Worm (Caenorhabditis elegans) whole organism, L4 larva: ENCODE measurements around the gene K08D8.7.
A peak's percentile ranks its signal among the peaks of the same experiment; 100 is the strongest.

ENCODE experiments used
- R02D3.7 ChIP-seq: fragments of 150-350 bp; sonication (generic microtip); optimal IDR thresholded peaks from 3 replicates; lab custom pipeline; 2014; ENCODE audit warnings: missing biosample characterization, missing genetic modification characterization
- ceh-28 ChIP-seq: fragments of 150-350 bp; optimal IDR thresholded peaks from 2 replicates; lab custom pipeline; 2014; ENCODE audit warnings: missing biosample characterization, missing genetic modification reagents, missing genetic modification characterization
- ceh-32 ChIP-seq: sonication (generic microtip); optimal IDR thresholded peaks from 2 replicates; lab custom pipeline; 2016; ENCODE audit warnings: mild to moderate bottlenecking, missing genetic modification characterization, missing compliant biosample characterization; ENCODE audit not compliant: poor library complexity
- cey-2 ChIP-seq: sonication (generic microtip); optimal IDR thresholded peaks from 3 replicates; lab custom pipeline; 2017; ENCODE audit warnings: missing genetic modification characterization, mild to moderate bottlenecking, missing compliant biosample characterization, antibody characterized with exemption, borderline replicate concordance; ENCODE audit not compliant: insufficient read depth
- daf-16 ChIP-seq, 3 experiments: sonication (generic microtip); optimal IDR thresholded peaks; 2 replicates each; lab custom pipeline; 2016 to 2017; ENCODE audit warnings: missing genetic modification characterization in 3 of 3, missing genetic modification reagents in 3 of 3, mild to moderate bottlenecking in 2 of 3, missing compliant biosample characterization in 2 of 3, missing biosample characterization in 1 of 3, moderate library complexity in 1 of 3
- dmd-6 ChIP-seq: fragments of 200-800 bp; sonication (Bioruptor generic); IDR thresholded peaks from 2 replicates; pipeline ENCODE4 v1.3.6; 2022; ENCODE audit warnings: missing genetic modification reagents, missing genetic modification characterization, missing compliant biosample characterization
- dmd-9 ChIP-seq: fragments of 200-800 bp; sonication (Bioruptor generic); IDR thresholded peaks from 2 replicates; pipeline ENCODE4 v1.3.6; 2022; ENCODE audit warnings: missing genetic modification reagents, missing genetic modification characterization, missing compliant biosample characterization
- dve-1 ChIP-seq: sonication (generic microtip); optimal IDR thresholded peaks from 2 replicates; lab custom pipeline; 2017; ENCODE audit warnings: antibody characterized with exemption, mild to moderate bottlenecking, missing genetic modification characterization, missing compliant biosample characterization; ENCODE audit not compliant: insufficient read depth
- fkh-10 ChIP-seq: fragments of 150-350 bp; optimal IDR thresholded peaks from 2 replicates; lab custom pipeline; 2014; ENCODE audit warnings: missing biosample characterization, missing genetic modification reagents, missing genetic modification characterization
- gei-8 ChIP-seq: fragments of 200-800 bp; sonication (Bioruptor generic); optimal IDR thresholded peaks from 2 replicates; lab custom pipeline; 2018; ENCODE audit warnings: mild to moderate bottlenecking, missing genetic modification characterization, missing compliant biosample characterization
- hlh-11 ChIP-seq: fragments of 200-800 bp; sonication (Bioruptor generic); optimal IDR thresholded peaks from 2 replicates; lab custom pipeline; 2018; ENCODE audit warnings: mild to moderate bottlenecking, missing genetic modification characterization, missing compliant biosample characterization
- hlh-30 ChIP-seq: sonication (generic microtip); optimal IDR thresholded peaks from 2 replicates; lab custom pipeline; 2017; ENCODE audit warnings: antibody characterized with exemption, mild to moderate bottlenecking, missing genetic modification characterization, missing compliant biosample characterization; ENCODE audit not compliant: insufficient read depth
- lin-1 ChIP-seq: fragments of 200-800 bp; sonication (Bioruptor generic); IDR thresholded peaks from 2 replicates; pipeline ENCODE4 v1.3.6; 2022; ENCODE audit warnings: missing genetic modification reagents, missing genetic modification characterization, missing compliant biosample characterization
- lin-39 ChIP-seq: fragments of 150-350 bp; optimal IDR thresholded peaks from 2 replicates; lab custom pipeline; 2014; ENCODE audit warnings: missing biosample characterization, missing genetic modification reagents, missing genetic modification characterization
- mep-1 ChIP-seq: fragments of 150-350 bp; sonication (generic microtip); optimal IDR thresholded peaks from 3 replicates; lab custom pipeline; 2014; ENCODE audit warnings: missing biosample characterization, missing genetic modification characterization
- mes-2 ChIP-seq: sonication (generic microtip); optimal IDR thresholded peaks from 2 replicates; lab custom pipeline; 2016; ENCODE audit warnings: missing genotype, mild to moderate bottlenecking, missing genetic modification characterization, missing compliant biosample characterization; ENCODE audit not compliant: poor library complexity, severe bottlenecking
- mxl-2 ChIP-seq: fragments of 200-800 bp; sonication (Bioruptor generic); conservative IDR thresholded peaks from 2 replicates; pipeline ENCODE4 v1.3.6; 2022; ENCODE audit warnings: missing genetic modification reagents, missing genetic modification characterization, missing compliant biosample characterization
- mxl-3 ChIP-seq: fragments of 200-800 bp; sonication (Bioruptor generic); optimal IDR thresholded peaks from 2 replicates; lab custom pipeline; 2018; ENCODE audit warnings: mild to moderate bottlenecking, missing genetic modification characterization, missing compliant biosample characterization
- nhr-28 ChIP-seq: fragments of 150-350 bp; optimal IDR thresholded peaks from 2 replicates; lab custom pipeline; 2014; ENCODE audit warnings: missing biosample characterization, missing genetic modification characterization
- nhr-42 ChIP-seq: fragments of 200-800 bp; sonication (Bioruptor generic); IDR thresholded peaks from 2 replicates; pipeline ENCODE4 v1.3.6; 2022; ENCODE audit warnings: missing genetic modification characterization, missing compliant biosample characterization
- nhr-48 ChIP-seq: sonication (generic microtip); optimal IDR thresholded peaks from 2 replicates; lab custom pipeline; 2016; ENCODE audit warnings: mild to moderate bottlenecking, missing genetic modification characterization, missing compliant biosample characterization
- nhr-6 ChIP-seq: fragments of 150-350 bp; optimal IDR thresholded peaks from 2 replicates; lab custom pipeline; 2014; ENCODE audit warnings: missing biosample characterization, missing genetic modification characterization
- nhr-77 ChIP-seq: fragments of 150-350 bp; optimal IDR thresholded peaks from 2 replicates; lab custom pipeline; 2014; ENCODE audit warnings: missing biosample characterization, missing genetic modification characterization
- pqm-1 ChIP-seq: sonication (generic microtip); optimal IDR thresholded peaks from 2 replicates; lab custom pipeline; 2017; ENCODE audit warnings: missing biosample characterization, missing genetic modification characterization
- sdz-12 ChIP-seq: fragments of 200-800 bp; sonication (Bioruptor generic); optimal IDR thresholded peaks from 2 replicates; lab custom pipeline; 2018; ENCODE audit warnings: mild to moderate bottlenecking, missing genetic modification characterization, missing compliant biosample characterization
- snpc-1.2 ChIP-seq: fragments of 200-800 bp; sonication (Bioruptor generic); IDR thresholded peaks from 2 replicates; pipeline ENCODE4 v1.3.6; 2022; ENCODE audit warnings: missing genetic modification reagents, missing genetic modification characterization, missing compliant biosample characterization
- spr-1 ChIP-seq: sonication (generic microtip); optimal IDR thresholded peaks from 2 replicates; lab custom pipeline; 2016; ENCODE audit warnings: mild to moderate bottlenecking, missing genetic modification characterization, missing compliant biosample characterization
- unc-62 ChIP-seq, 3 experiments: fragments of 150-350 bp in 1 of 3; sonication (generic microtip); optimal IDR thresholded peaks in 2 of 3; peaks in 1 of 3; 1 replicate in 1 of 3; 2 replicates in 2 of 3; lab custom pipeline; 2014 to 2017; ENCODE audit warnings: missing biosample characterization in 3 of 3, missing genetic modification characterization in 3 of 3, missing genetic modification reagents in 3 of 3, missing genotype in 1 of 3
- vab-7 ChIP-seq: fragments of 200-800 bp; sonication (Bioruptor generic); IDR thresholded peaks from 2 replicates; pipeline ENCODE4 v1.3.6; 2022; ENCODE audit warnings: missing genetic modification reagents, missing genetic modification characterization, missing compliant biosample characterization
- ztf-7 ChIP-seq: fragments of 150-350 bp; optimal IDR thresholded peaks from 2 replicates; lab custom pipeline; 2014; ENCODE audit warnings: missing biosample characterization, missing genetic modification characterization

K08D8.7 gene

DNA sequence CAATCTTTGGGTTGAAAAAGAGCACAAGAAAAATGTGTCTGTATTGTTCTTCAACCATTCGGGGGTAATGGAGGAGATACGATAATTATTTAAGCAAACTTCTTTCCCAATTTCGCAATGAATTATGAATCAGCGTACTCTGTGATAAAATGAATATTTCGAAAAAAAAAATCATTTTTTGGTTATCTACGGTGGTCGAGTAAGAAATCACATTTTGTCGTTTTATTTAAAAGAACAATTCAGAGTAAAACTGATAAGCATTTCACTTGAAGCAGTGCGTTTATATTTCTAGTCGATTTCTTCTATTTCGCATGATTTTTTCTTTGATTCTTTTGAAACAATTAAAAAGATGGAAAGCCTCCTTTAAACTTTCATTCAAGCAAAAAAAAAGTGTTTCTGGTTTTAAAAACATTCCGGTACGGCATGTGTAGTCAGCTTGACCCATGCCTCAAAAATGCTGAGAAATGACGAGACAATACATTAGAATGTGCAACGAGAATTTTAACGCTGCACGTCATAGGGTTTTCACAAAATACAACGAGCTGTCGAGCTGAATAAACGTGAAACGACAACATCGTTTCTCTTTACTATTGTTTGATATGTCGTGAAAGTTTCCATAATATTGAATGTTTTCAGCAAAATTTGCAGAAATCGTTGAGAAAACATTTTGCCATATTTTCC is 5.9 kb downstream of the K08D8.7 start, which contains the start of gene K08D8.2:
Gene K08D8.2 (plus strand): TSS at position 631 of the 681 bp plus-strand sequence.
- TF ChIP-seq pqm-1 (tag; lab: Kevin White, UChicago) (peak; percentile 10), cey-2 (tag; lab: Kevin White, UChicago) (no peak), nhr-48 (tag; lab: Kevin White, UChicago) (no peak), lin-1 (GFP tag; lab: Robert Waterston, UW) (no peak), spr-1 (tag; lab: Kevin White, UChicago) (no peak), dmd-6 (peak; percentile 35; the same call in 1 of the 2 replicates), sdz-12 (GFP tag; lab: Kevin White, UChicago) (no peak), R02D3.7 (tag; lab: Kevin White, UChicago) (no peak), fkh-10 (no peak), mes-2 (tag; lab: Kevin White, UChicago) (no peak), snpc-1.2 (GFP tag; lab: Robert Waterston, UW) (no peak), nhr-42 (GFP tag; lab: Robert Waterston, UW) (no peak), nhr-28 (tag; lab: Kevin White, UChicago) (no peak)

DNA sequence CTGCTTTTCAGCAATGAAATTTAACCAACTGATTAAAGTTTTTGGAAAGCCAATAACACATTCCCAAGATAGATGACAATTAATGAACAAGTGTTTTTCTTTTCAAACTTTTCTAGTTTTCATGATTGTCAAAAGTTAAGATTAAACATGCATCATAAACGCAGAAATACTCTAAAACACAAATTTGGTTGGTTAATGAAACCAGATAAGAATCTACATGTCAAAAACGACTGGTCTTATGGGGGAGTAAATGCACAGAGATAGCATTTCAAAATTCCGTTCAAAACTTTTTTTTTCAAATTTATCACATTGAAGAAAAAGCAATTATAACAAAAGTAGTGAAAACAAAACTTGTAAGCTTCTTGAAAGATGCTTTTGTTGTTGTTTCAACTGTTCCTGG is 7.1 kb downstream of the K08D8.7 start:
- TF ChIP-seq daf-16 (GFP tag; optimal IDR thresholded peaks at IDR 0.05; lab: Kevin White, UChicago) (no peak), daf-16 (tag; optimal IDR thresholded peaks at IDR 0.05; lab: Kevin White, UChicago) (peak; percentile 25), ceh-28 (no peak), dmd-6 (peak; percentile 12; the same call in 1 of the 2 replicates), nhr-28 (tag; lab: Kevin White, UChicago) (peak; percentile 38), unc-62 (GFP tag; optimal IDR thresholded peaks at IDR 0.05 in 1 of 2; lab: Kevin White, UChicago) (no peak), unc-62 (tag; optimal IDR thresholded peaks at IDR 0.05; lab: Kevin White, UChicago) (no peak), nhr-48 (tag; lab: Kevin White, UChicago) (no peak), pqm-1 (tag; lab: Kevin White, UChicago) (peak; percentile 71), dmd-9 (no peak), ztf-7 (tag; lab: Kevin White, UChicago) (no peak), gei-8 (GFP tag; lab: Kevin White, UChicago) (no peak), ceh-32 (tag; lab: Kevin White, UChicago) (no peak), mep-1 (tag; lab: Kevin White, UChicago) (no peak), dve-1 (tag; lab: Kevin White, UChicago) (peak; percentile 44), lin-39 (tag; lab: Kevin White, UChicago) (no peak)

DNA sequence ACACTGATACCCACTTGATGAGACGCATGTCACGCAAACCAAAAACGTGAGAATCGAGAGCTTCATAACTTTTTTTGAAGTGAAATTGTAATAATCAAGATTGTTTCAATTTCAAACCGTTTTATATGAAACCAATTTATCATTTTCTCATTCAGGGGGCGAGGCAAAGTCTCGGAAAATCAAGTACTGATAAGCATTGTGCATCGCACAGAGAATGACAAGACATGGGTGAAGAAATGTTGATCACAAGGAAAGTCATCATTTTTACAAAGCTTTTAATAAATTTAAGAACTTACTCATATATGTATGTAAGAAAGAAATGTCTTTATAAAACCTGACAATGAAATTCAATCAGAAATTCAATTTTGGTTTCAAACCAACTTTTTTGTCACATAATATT is 9.9 kb downstream of the K08D8.7 start, which contains the start of gene K08D8.3:
Gene K08D8.3 (minus strand): TSS at position 131 of the 400 bp plus-strand sequence.
- TF ChIP-seq daf-16 (GFP tag; optimal IDR thresholded peaks at IDR 0.05; lab: Kevin White, UChicago) = no peak
- TF ChIP-seq daf-16 (tag; optimal IDR thresholded peaks at IDR 0.05; lab: Kevin White, UChicago) = peak; percentile 78
- no peak for TF ChIP-seq R02D3.7 (tag; lab: Kevin White, UChicago)
- TF ChIP-seq nhr-28 (tag; lab: Kevin White, UChicago) = peak; percentile 63
- no peak for TF ChIP-seq mxl-2
- peak; percentile 82 for TF ChIP-seq dmd-6
- TF ChIP-seq hlh-11 (tag; lab: Kevin White, UChicago) = peak; percentile 41
- peak; percentile 50 for TF ChIP-seq dve-1 (tag; lab: Kevin White, UChicago)
- no peak for TF ChIP-seq nhr-6
- TF ChIP-seq nhr-77 (tag; lab: Kevin White, UChicago) = peak; percentile 36
- TF ChIP-seq vab-7 = no peak
- peak; percentile 34 for TF ChIP-seq hlh-30 (tag; lab: Kevin White, UChicago)
- peak; percentile 92 for TF ChIP-seq pqm-1 (tag; lab: Kevin White, UChicago)

DNA sequence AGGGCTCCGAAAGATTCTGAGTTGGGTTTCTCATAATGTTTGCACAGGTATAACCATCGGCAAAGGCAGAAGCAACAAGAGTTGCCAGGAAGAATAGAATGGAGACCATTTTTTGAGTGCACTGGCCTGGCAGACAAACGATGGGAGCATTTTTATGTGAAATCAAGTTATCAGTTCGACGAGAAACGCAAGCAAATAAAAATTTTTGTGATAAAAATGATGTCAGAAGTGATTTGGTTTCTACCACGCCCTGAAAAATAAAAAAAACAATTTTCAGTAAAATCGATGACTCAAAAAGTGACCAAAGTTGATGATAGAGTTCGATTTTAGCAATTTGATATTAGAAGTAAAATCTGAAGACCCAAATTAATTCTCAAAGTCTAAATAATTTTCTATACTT is 13.2 kb downstream of the K08D8.7 start, which contains the start of gene K08D8.4:
Gene K08D8.4 (minus strand): TSS at position 128 of the 400 bp plus-strand sequence.
- TF ChIP-seq daf-16 (GFP tag; optimal IDR thresholded peaks at IDR 0.05; lab: Kevin White, UChicago) = no peak
- TF ChIP-seq daf-16 (tag; optimal IDR thresholded peaks at IDR 0.05; lab: Kevin White, UChicago) = peak; percentile 16
- TF ChIP-seq dve-1 (tag; lab: Kevin White, UChicago) = peak; percentile 15
- peak; percentile 32 for TF ChIP-seq nhr-28 (tag; lab: Kevin White, UChicago)
- peak; percentile 70 for TF ChIP-seq pqm-1 (tag; lab: Kevin White, UChicago)
- TF ChIP-seq dmd-6 = peak; percentile 78
- TF ChIP-seq mxl-3 (GFP tag; lab: Kevin White, UChicago) = no peak
- TF ChIP-seq hlh-11 (tag; lab: Kevin White, UChicago) = peak; percentile 22
- TF ChIP-seq ceh-32 (tag; lab: Kevin White, UChicago) = no peak
